Worm (Caenorhabditis elegans) whole organism, L4 larva: Measurements from ENCODE around the gene nlp-5.

Source experiments
- F10B5.3 ChIP-seq: sonication (generic microtip); optimal IDR thresholded peaks from 2 replicates; lab custom pipeline; 2016; ENCODE audit warnings: mild to moderate bottlenecking, missing genetic modification characterization, missing compliant biosample characterization
- F44E2.7 ChIP-seq: fragments of 200-800 bp; sonication (Bioruptor generic); IDR thresholded peaks from 2 replicates; pipeline ENCODE4 v2.1.2; 2022; ENCODE audit warnings: missing genetic modification characterization, missing compliant biosample characterization
- ama-1 ChIP-seq: fragments of 150-350 bp; optimal IDR thresholded peaks from 2 replicates; lab custom pipeline; 2014; ENCODE audit warnings: inconsistent platforms, mixed read lengths
- nhr-10 ChIP-seq: fragments of 150-350 bp; optimal IDR thresholded peaks from 2 replicates; lab custom pipeline; 2014; ENCODE audit warnings: missing biosample characterization, missing genetic modification characterization
- nhr-76 ChIP-seq: fragments of 150-350 bp; optimal IDR thresholded peaks from 2 replicates; lab custom pipeline; 2014; ENCODE audit warnings: missing biosample characterization, missing genetic modification characterization
- zfp-2 ChIP-seq: sonication (generic microtip); optimal IDR thresholded peaks from 2 replicates; lab custom pipeline; 2016; ENCODE audit warnings: mild to moderate bottlenecking, missing genetic modification characterization, missing compliant biosample characterization

DNA sequence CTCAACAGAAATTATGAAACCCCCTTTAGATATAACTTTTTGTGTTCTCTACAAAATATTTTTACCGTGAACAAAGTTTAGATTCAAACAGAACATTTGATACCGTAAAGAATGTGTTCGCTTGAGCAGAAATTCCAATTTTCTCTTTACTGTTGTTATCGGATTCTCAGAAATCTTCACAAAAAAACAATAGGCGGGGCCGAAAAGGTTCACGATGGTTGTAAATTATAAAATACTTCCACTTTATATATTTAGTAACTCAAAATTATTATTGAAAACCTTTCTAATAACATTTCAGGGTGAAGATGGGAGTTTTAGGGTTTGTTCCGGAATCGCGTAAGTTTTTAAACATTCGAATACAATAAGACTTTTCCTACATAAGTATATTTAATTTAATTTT, at the start of gene nlp-5:
- TF ChIP-seq F10B5.3 (tag; lab: Kevin White, UChicago) (no peak), nhr-76 (tag; lab: Kevin White, UChicago) (no peak), nhr-10 (tag; lab: Kevin White, UChicago) (no peak), ama-1 (no peak), F44E2.7 (GFP tag; lab: Robert Waterston, UW) (no peak), zfp-2 (tag; lab: Kevin White, UChicago) (no peak)
